Worm (Caenorhabditis elegans): ENCODE results near the gene pstk-1.

DNA sequence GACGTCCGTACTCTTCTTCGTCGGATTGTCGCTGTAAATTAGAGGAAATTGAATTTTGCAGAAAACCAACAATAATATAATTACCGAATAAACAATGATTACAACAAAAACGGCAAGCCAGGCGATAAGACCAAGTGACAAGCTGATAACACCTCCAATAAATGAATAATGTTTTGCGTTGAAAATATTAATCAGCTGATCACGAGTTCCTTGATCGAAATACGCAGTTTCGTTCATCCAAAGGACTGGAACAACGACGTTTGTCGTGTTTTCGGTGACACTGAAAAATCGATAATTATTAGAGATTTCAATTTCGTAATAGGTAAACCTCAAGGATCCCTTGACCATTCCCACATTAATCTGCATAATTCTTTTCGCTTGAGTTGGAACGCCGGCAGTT lies 12.6 kb upstream of the pstk-1 start:
- TF ChIP-seq him-1 (tag; optimal IDR thresholded peaks at IDR 0.05): no peak
- no peak for TF ChIP-seq W03F9.2 (tag; optimal IDR thresholded peaks at IDR 0.05)
- no peak for TF ChIP-seq dao-5 (tag; optimal IDR thresholded peaks at IDR 0.05)

All from whole organism, L4/young adult.